Worm (Caenorhabditis elegans): ENCODE data around the gene irld-24.
A peak's percentile ranks its signal among the peaks of the same experiment; 100 is the strongest.
"Not testable (repeated sequence)": the region's sequence is repeated elsewhere in the genome, so short reads cannot be mapped to it uniquely, and the experiment has no call there.

Gene irld-24

DNA sequence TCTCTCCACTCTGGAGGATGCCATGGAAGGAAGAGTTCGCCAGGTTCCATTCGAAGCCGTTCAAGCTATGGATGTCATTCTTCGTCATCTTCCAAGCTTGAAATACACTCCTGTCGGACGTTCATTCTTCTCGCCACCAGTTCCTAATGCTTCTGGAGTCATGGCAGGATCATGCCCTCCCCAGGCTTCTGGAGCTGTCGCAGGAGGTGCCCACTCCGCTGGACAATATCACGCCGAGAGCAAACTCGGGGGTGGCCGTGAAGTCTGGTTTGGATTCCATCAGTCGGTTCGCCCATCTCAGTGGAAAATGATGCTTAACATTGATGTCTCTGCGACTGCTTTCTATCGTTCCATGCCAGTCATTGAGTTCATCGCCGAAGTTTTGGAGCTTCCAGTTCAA is 34.1 kb upstream of the irld-24 start:
- TF ChIP-seq dao-5 (tag; optimal IDR thresholded peaks at IDR 0.05) (no peak), W03F9.2 (tag; optimal IDR thresholded peaks at IDR 0.05) (no peak), him-1 (tag; optimal IDR thresholded peaks at IDR 0.05) (no peak)

- TF ChIP-seq him-1 (tag; optimal IDR thresholded peaks at IDR 0.05) (no peak), dao-5 (tag; optimal IDR thresholded peaks at IDR 0.05) (no peak), W03F9.2 (tag; optimal IDR thresholded peaks at IDR 0.05) (no peak)
These were observed 28.0 kb upstream of the irld-24 start for ce11 chrX:13958451-13958850.

ce11 chrX:13959383-13959782 is 27.0 kb upstream of the irld-24 start:
- TF ChIP-seq him-1 (tag; optimal IDR thresholded peaks at IDR 0.05): no peak
- TF ChIP-seq dao-5 (tag; optimal IDR thresholded peaks at IDR 0.05): no peak
- no peak for TF ChIP-seq W03F9.2 (tag; optimal IDR thresholded peaks at IDR 0.05)

- TF ChIP-seq dao-5 (tag; optimal IDR thresholded peaks at IDR 0.05) (no peak), him-1 (tag; optimal IDR thresholded peaks at IDR 0.05) (no peak), W03F9.2 (tag; optimal IDR thresholded peaks at IDR 0.05) (no peak)
These were observed 26.6 kb upstream of the irld-24 start, which contains the start of gene syx-2 for ce11 chrX:13959849-13960248. TSS of gene syx-2 (plus strand) at chrX:13960149.

- TF ChIP-seq dao-5 (tag; optimal IDR thresholded peaks at IDR 0.05) (no peak), W03F9.2 (tag; optimal IDR thresholded peaks at IDR 0.05) (no peak), him-1 (tag; optimal IDR thresholded peaks at IDR 0.05) (no peak)
These were observed 23.2 kb upstream of the irld-24 start, which contains the start of gene F48F7.3 for ce11 chrX:13963203-13963602. TSS of gene F48F7.3 (plus strand) at chrX:13963503.

DNA sequence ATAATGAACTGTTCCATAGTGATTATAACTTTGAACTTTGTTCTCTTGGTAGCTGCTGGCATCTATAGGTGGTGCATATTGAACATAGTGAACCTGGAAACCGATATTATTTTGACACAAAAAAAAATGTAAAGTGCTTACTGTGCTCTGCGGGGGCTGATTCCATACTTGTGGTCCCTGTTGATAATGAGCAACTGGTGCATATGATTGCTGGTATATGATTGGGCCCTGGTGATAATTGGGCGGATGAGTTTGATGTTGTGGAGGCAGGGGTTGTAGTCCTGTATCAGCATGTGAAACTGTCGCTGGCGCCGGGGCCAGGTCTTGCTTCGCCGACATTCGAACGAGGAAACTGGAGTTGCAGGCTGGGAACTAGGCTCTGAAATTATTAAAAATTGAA is 18.1 kb upstream of the irld-24 start, which contains the start of gene pqn-39:
Gene pqn-39, minus strand, starts transcription at position 385 of the 400 bp plus-strand sequence.
- TF ChIP-seq W03F9.2 (tag; optimal IDR thresholded peaks at IDR 0.05): no peak
- TF ChIP-seq him-1 (tag; optimal IDR thresholded peaks at IDR 0.05): no peak
- no peak for TF ChIP-seq dao-5 (tag; optimal IDR thresholded peaks at IDR 0.05)

- TF ChIP-seq him-1 (tag; optimal IDR thresholded peaks at IDR 0.05) (peak; percentile 86), dao-5 (tag; optimal IDR thresholded peaks at IDR 0.05) (no peak), W03F9.2 (tag; optimal IDR thresholded peaks at IDR 0.05) (peak; percentile 57)
These were observed 17.0 kb upstream of the irld-24 start for ce11 chrX:13969257-13969968.

- TF ChIP-seq him-1 (tag; optimal IDR thresholded peaks at IDR 0.05): no peak
- no peak for TF ChIP-seq dao-5 (tag; optimal IDR thresholded peaks at IDR 0.05)
- TF ChIP-seq W03F9.2 (tag; optimal IDR thresholded peaks at IDR 0.05): no peak
These were observed 12.6 kb upstream of the irld-24 start for ce11 chrX:13973769-13974168.

ce11 chrX:13974448-13975071 is 11.8 kb upstream of the irld-24 start:
- no peak for TF ChIP-seq W03F9.2 (tag; optimal IDR thresholded peaks at IDR 0.05)
- TF ChIP-seq him-1 (tag; optimal IDR thresholded peaks at IDR 0.05): no peak
- no peak for TF ChIP-seq dao-5 (tag; optimal IDR thresholded peaks at IDR 0.05)

- TF ChIP-seq dao-5 (tag; optimal IDR thresholded peaks at IDR 0.05): no peak
- no peak for TF ChIP-seq W03F9.2 (tag; optimal IDR thresholded peaks at IDR 0.05)
- no peak for TF ChIP-seq him-1 (tag; optimal IDR thresholded peaks at IDR 0.05)
These were observed 11.1 kb upstream of the irld-24 start, which contains the start of gene F48F7.5 for ce11 chrX:13975314-13975713. TSS of gene F48F7.5 (plus strand) at chrX:13975653.

- TF ChIP-seq him-1 (tag; optimal IDR thresholded peaks at IDR 0.05): peak; percentile 53
- no peak for TF ChIP-seq dao-5 (tag; optimal IDR thresholded peaks at IDR 0.05)
These were observed 8.8 kb upstream of the irld-24 start, which contains the start of gene F48F7.6 for ce11 chrX:13977439-13978118. TSS of gene F48F7.6 (plus strand) at chrX:13977829.

DNA sequence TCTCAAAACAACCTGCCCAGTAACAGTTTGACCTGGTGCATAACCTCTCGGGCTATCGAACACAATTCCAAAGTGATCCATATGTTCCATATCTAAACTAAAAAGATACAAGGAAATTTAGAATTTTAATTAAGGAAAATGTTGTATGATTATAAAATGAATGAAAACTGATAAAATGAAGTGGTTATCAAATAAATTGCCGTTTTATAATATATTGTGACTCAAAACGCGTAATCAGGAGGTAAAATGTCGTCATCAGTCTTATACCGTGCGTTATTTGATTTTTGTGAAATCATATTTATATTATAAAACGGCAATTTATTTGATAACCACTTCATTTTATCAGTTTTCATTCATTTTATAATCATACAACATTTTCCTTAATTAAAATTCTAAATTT is 6.0 kb upstream of the irld-24 start, which contains the start of gene arrd-24:
Gene arrd-24, minus strand, starts transcription at position 101 of the 400 bp plus-strand sequence.
- not testable (repeated sequence) for TF ChIP-seq dao-5, W03F9.2, him-1 (tag; optimal IDR thresholded peaks at IDR 0.05)

ce11 chrX:13990680-13991079 is 4.3 kb downstream of the irld-24 start, which contains the start of gene C31E10.11:
TSS of gene C31E10.11 (minus strand) at chrX:13990780.
- TF ChIP-seq W03F9.2 (tag; optimal IDR thresholded peaks at IDR 0.05) (no peak), dao-5 (tag; optimal IDR thresholded peaks at IDR 0.05) (no peak), him-1 (tag; optimal IDR thresholded peaks at IDR 0.05) (no peak)

All from whole organism, L4/young adult.